Fruit fly (Drosophila melanogaster) whole organism, embryonic: ENCODE data around the gene AlaRS.
A peak's percentile ranks its signal among the peaks of the same experiment; 100 is the strongest.

ENCODE experiments used
- Atf6 ChIP-seq: fragments of 200-800 bp; sonication (Bioruptor generic); IDR thresholded peaks from 2 replicates; pipeline ENCODE4 v1.3.6; 2022; ENCODE audit warnings: missing biosample characterization, missing genetic modification characterization
- B-H1 ChIP-seq: fragments of 200-800 bp; sonication (Bioruptor generic); IDR thresholded peaks from 3 replicates; pipeline ENCODE4 v1.3.6; 2022; ENCODE audit warnings: missing biosample characterization, missing genetic modification characterization
- CG10267 ChIP-seq: fragments of 200-800 bp; sonication (Bioruptor generic); optimal IDR thresholded peaks from 2 replicates; lab custom pipeline; 2018; ENCODE audit warnings: missing biosample characterization, mild to moderate bottlenecking, missing genetic modification characterization, moderate library complexity
- CG10366 ChIP-seq: fragments of 200-800 bp; sonication (Bioruptor generic); IDR thresholded peaks from 2 replicates; pipeline ENCODE4 v1.3.6; 2022; ENCODE audit warnings: missing biosample characterization, missing genetic modification characterization
- CG10565 ChIP-seq: fragments of 200-800 bp; sonication (Bioruptor generic); optimal IDR thresholded peaks from 3 replicates; lab custom pipeline; 2016; ENCODE audit warnings: missing biosample characterization, mild to moderate bottlenecking, missing genetic modification characterization
- CG10654 ChIP-seq: fragments of 200-800 bp; sonication (Bioruptor generic); optimal IDR thresholded peaks from 2 replicates; lab custom pipeline; 2016; ENCODE audit warnings: missing biosample characterization, missing genetic modification characterization
- CG15696 ChIP-seq: fragments of 200-800 bp; sonication (Bioruptor generic); optimal IDR thresholded peaks from 2 replicates; lab custom pipeline; 2019; ENCODE audit warnings: missing biosample characterization, mild to moderate bottlenecking, missing genetic modification characterization, moderate library complexity
- CG16813 ChIP-seq: fragments of 200-800 bp; sonication (Bioruptor generic); IDR thresholded peaks from 3 replicates; pipeline ENCODE4 v1.3.6; 2022; ENCODE audit warnings: missing biosample characterization, missing genetic modification characterization; ENCODE audit not compliant: partially characterized antibody
- CG17385 ChIP-seq: fragments of 200-800 bp; sonication (Bioruptor generic); optimal IDR thresholded peaks from 3 replicates; lab custom pipeline; 2018; ENCODE audit warnings: missing biosample characterization, mild to moderate bottlenecking, missing genetic modification characterization
- CG18619 ChIP-seq: fragments of 200-800 bp; sonication (Bioruptor generic); optimal IDR thresholded peaks from 3 replicates; lab custom pipeline; 2017; ENCODE audit warnings: missing biosample characterization, mild to moderate bottlenecking, missing genetic modification characterization
- CG18764 ChIP-seq: fragments of 200-800 bp; sonication (Bioruptor generic); optimal IDR thresholded peaks from 3 replicates; lab custom pipeline; 2016; ENCODE audit warnings: missing biosample characterization, missing genetic modification characterization
- CG3847 ChIP-seq: fragments of 200-800 bp; sonication (Bioruptor generic); IDR thresholded peaks from 2 replicates; pipeline ENCODE4 v1.3.6; 2022; ENCODE audit warnings: missing biosample characterization, missing genetic modification characterization
- CG4424 ChIP-seq: fragments of 200-800 bp; sonication (Bioruptor generic); optimal IDR thresholded peaks from 3 replicates; lab custom pipeline; 2016; ENCODE audit warnings: missing biosample characterization, missing genetic modification characterization
- CG6654 ChIP-seq: fragments of 200-800 bp; sonication (Bioruptor generic); optimal IDR thresholded peaks from 2 replicates; lab custom pipeline; 2017; ENCODE audit warnings: missing biosample characterization, mild to moderate bottlenecking, missing genetic modification characterization
- CG7372 ChIP-seq: fragments of 200-800 bp; sonication (Bioruptor generic); IDR thresholded peaks from 2 replicates; pipeline ENCODE4 v1.3.6; 2022; ENCODE audit warnings: missing biosample characterization, missing genetic modification characterization
- CG8359 ChIP-seq: fragments of 200-800 bp; sonication (Bioruptor generic); optimal IDR thresholded peaks from 2 replicates; lab custom pipeline; 2017; ENCODE audit warnings: missing biosample characterization, mild to moderate bottlenecking, missing genetic modification characterization, borderline replicate concordance
- CTCF ChIP-seq: fragments of 200-800 bp; sonication (Bioruptor generic); optimal IDR thresholded peaks from 2 replicates; lab custom pipeline; 2017; ENCODE audit warnings: missing biosample characterization, mild to moderate bottlenecking, missing genetic modification characterization, moderate library complexity
- CoRest ChIP-seq: fragments of 200-800 bp; sonication (Bioruptor generic); optimal IDR thresholded peaks from 3 replicates; lab custom pipeline; 2018; ENCODE audit warnings: missing biosample characterization, mild to moderate bottlenecking, missing genetic modification characterization, moderate library complexity
- Drgx ChIP-seq: fragments of 200-800 bp; sonication (Bioruptor generic); IDR thresholded peaks from 2 replicates; pipeline ENCODE4 v1.3.6; 2022; ENCODE audit warnings: missing biosample characterization, missing genetic modification characterization
- Eip74EF ChIP-seq, 2 experiments: fragments of 200-800 bp in 1 of 2; fragments of >200 bp in 1 of 2; sonication (Bioruptor generic) in 1 of 2; optimal IDR thresholded peaks; 2 replicates each; lab custom pipeline; 2017 to 2019; ENCODE audit warnings: missing biosample characterization in 2 of 2, missing genetic modification characterization in 2 of 2, mild to moderate bottlenecking in 1 of 2, moderate library complexity in 1 of 2
- Fer3 ChIP-seq: fragments of 200-800 bp; sonication (Bioruptor generic); optimal IDR thresholded peaks from 2 replicates; lab custom pipeline; 2018; ENCODE audit warnings: missing biosample characterization, mild to moderate bottlenecking, missing genetic modification characterization, moderate library complexity
- HLHmδ ChIP-seq: fragments of 200-800 bp; sonication (Bioruptor generic); optimal IDR thresholded peaks from 2 replicates; lab custom pipeline; 2018; ENCODE audit warnings: missing biosample characterization, mild to moderate bottlenecking, missing genetic modification characterization, moderate library complexity
- Med ChIP-seq: fragments of 200-800 bp; sonication (Bioruptor generic); peaks from one replicate; lab custom pipeline; 2016; ENCODE audit warnings: missing biosample characterization, missing genetic modification characterization, mild to moderate bottlenecking, inconsistent platforms, moderate library complexity
- Meics ChIP-seq: fragments of 200-800 bp; sonication (Bioruptor generic); optimal IDR thresholded peaks from 2 replicates; lab custom pipeline; 2017; ENCODE audit warnings: missing biosample characterization, mild to moderate bottlenecking, missing genetic modification characterization
- Opbp ChIP-seq: fragments of 200-800 bp; sonication (Bioruptor generic); IDR thresholded peaks from 3 replicates; pipeline ENCODE4 v1.3.6; 2022; ENCODE audit warnings: missing biosample characterization, missing genetic modification characterization; ENCODE audit not compliant: partially characterized antibody
- Optix ChIP-seq: fragments of 200-800 bp; sonication (Bioruptor generic); IDR thresholded peaks from 3 replicates; pipeline ENCODE4 v1.3.6; 2022; ENCODE audit warnings: missing biosample characterization, missing genetic modification characterization
- Sox102F ChIP-seq: fragments of 200-800 bp; sonication (Bioruptor generic); optimal IDR thresholded peaks from 2 replicates; lab custom pipeline; 2018; ENCODE audit warnings: missing biosample characterization, mild to moderate bottlenecking, missing genetic modification characterization, moderate library complexity
- aop ChIP-seq: fragments of 200-800 bp; sonication (Bioruptor generic); IDR thresholded peaks from 2 replicates; pipeline ENCODE4 v1.3.6; 2022; ENCODE audit warnings: missing biosample characterization, missing genetic modification characterization
- ara ChIP-seq: fragments of 200-800 bp; sonication (Bioruptor generic); IDR thresholded peaks from 2 replicates; pipeline ENCODE4 v1.3.6; 2022; ENCODE audit warnings: missing biosample characterization, missing genetic modification characterization
- caup ChIP-seq: fragments of 200-800 bp; sonication (Bioruptor generic); optimal IDR thresholded peaks from 3 replicates; lab custom pipeline; 2017; ENCODE audit warnings: missing biosample characterization, mild to moderate bottlenecking, missing genetic modification characterization, moderate library complexity; ENCODE audit not compliant: severe bottlenecking
- chinmo ChIP-seq: fragments of 200-800 bp; sonication (Bioruptor generic); IDR thresholded peaks from 4 replicates; pipeline ENCODE4 v1.3.6; 2022; ENCODE audit warnings: missing biosample characterization, missing genetic modification characterization; ENCODE audit not compliant: partially characterized antibody
- fd3F ChIP-seq: fragments of 200-800 bp; sonication (Bioruptor generic); optimal IDR thresholded peaks from 2 replicates; lab custom pipeline; 2018; ENCODE audit warnings: missing biosample characterization, mild to moderate bottlenecking, missing genetic modification characterization, moderate library complexity
- fd96Cb ChIP-seq: fragments of 200-800 bp; sonication (Bioruptor generic); optimal IDR thresholded peaks from 2 replicates; lab custom pipeline; 2018; ENCODE audit warnings: missing biosample characterization, mild to moderate bottlenecking, missing genetic modification characterization, moderate library complexity
- grn ChIP-seq: fragments of 200-800 bp; sonication (Bioruptor generic); optimal IDR thresholded peaks from 3 replicates; lab custom pipeline; 2017; ENCODE audit warnings: missing biosample characterization, missing genetic modification characterization
- jumu ChIP-seq: fragments of 200-800 bp; sonication (Bioruptor generic); optimal IDR thresholded peaks from 3 replicates; lab custom pipeline; 2016; ENCODE audit warnings: missing biosample characterization, missing genetic modification characterization
- kay ChIP-seq: fragments of 200-800 bp; sonication (Bioruptor generic); optimal IDR thresholded peaks from 2 replicates; lab custom pipeline; 2016; ENCODE audit warnings: missing biosample characterization, missing genetic modification characterization
- knrl ChIP-seq: fragments of 200-800 bp; sonication (Bioruptor generic); IDR thresholded peaks from 3 replicates; pipeline ENCODE4 v1.3.6; 2022; ENCODE audit warnings: missing biosample characterization, missing genetic modification characterization; ENCODE audit not compliant: partially characterized antibody
- lov ChIP-seq, 2 experiments: fragments of 200-800 bp in 1 of 2; fragments of >200 bp in 1 of 2; sonication (Bioruptor generic) in 1 of 2; IDR thresholded peaks in 1 of 2; optimal IDR thresholded peaks in 1 of 2; 2 replicates in 1 of 2; 3 replicates in 1 of 2; pipeline versions ENCODE4 v1.3.6 to Lab custom; 2017 to 2022; ENCODE audit warnings: missing biosample characterization in 1 of 2, missing genetic modification characterization in 1 of 2
- nerfin-1 ChIP-seq: fragments of 200-800 bp; sonication (Bioruptor generic); optimal IDR thresholded peaks from 3 replicates; lab custom pipeline; 2019; ENCODE audit warnings: missing biosample characterization, mild to moderate bottlenecking, missing genetic modification characterization, moderate library complexity
- org-1 ChIP-seq: fragments of 200-800 bp; sonication (Bioruptor generic); optimal IDR thresholded peaks from 2 replicates; lab custom pipeline; 2017; ENCODE audit warnings: missing biosample characterization, missing genetic modification characterization
- phol ChIP-seq: fragments of 200-800 bp; sonication (Bioruptor generic); optimal IDR thresholded peaks from 3 replicates; lab custom pipeline; 2018; ENCODE audit warnings: missing biosample characterization, mild to moderate bottlenecking, missing genetic modification characterization, moderate library complexity
- prd ChIP-seq, 3 experiments: fragments of >200 bp in 2 of 3; fragments of 200-800 bp in 1 of 3; sonication (Bioruptor generic) in 1 of 3; optimal IDR thresholded peaks in 2 of 3; IDR thresholded peaks in 1 of 3; 2 replicates in 2 of 3; 3 replicates in 1 of 3; pipeline versions ENCODE4 v1.3.6 to Lab custom; 2017 to 2022; ENCODE audit warnings: missing biosample characterization in 1 of 3, missing genetic modification characterization in 1 of 3
- ranshi ChIP-seq: fragments of 200-800 bp; sonication (Bioruptor generic); IDR thresholded peaks from 2 replicates; pipeline ENCODE4 v1.3.6; 2022; ENCODE audit warnings: missing biosample characterization, missing genetic modification characterization
- repo ChIP-seq: fragments of 200-800 bp; sonication (Bioruptor generic); optimal IDR thresholded peaks from 2 replicates; lab custom pipeline; 2016; ENCODE audit warnings: missing biosample characterization, missing genetic modification characterization
- sd ChIP-seq: fragments of 200-800 bp; sonication (Bioruptor generic); optimal IDR thresholded peaks from 3 replicates; lab custom pipeline; 2018; ENCODE audit warnings: missing biosample characterization, mild to moderate bottlenecking, missing genetic modification characterization, moderate library complexity
- slou ChIP-seq: fragments of 200-800 bp; sonication (Bioruptor generic); optimal IDR thresholded peaks from 3 replicates; lab custom pipeline; 2016; ENCODE audit warnings: missing biosample characterization, missing genetic modification characterization
- z ChIP-seq: fragments of 200-800 bp; sonication (Bioruptor generic); IDR thresholded peaks from 3 replicates; pipeline ENCODE4 v1.3.6; 2022; ENCODE audit warnings: missing biosample characterization, missing genetic modification characterization
- zen ChIP-seq: fragments of 200-800 bp; sonication (Bioruptor generic); optimal IDR thresholded peaks from 3 replicates; lab custom pipeline; 2018; ENCODE audit warnings: missing biosample characterization, mild to moderate bottlenecking, missing genetic modification characterization, moderate library complexity
- zf30C ChIP-seq: fragments of 200-800 bp; sonication (Bioruptor generic); optimal IDR thresholded peaks from 3 replicates; lab custom pipeline; 2018; ENCODE audit warnings: missing biosample characterization, mild to moderate bottlenecking, missing genetic modification characterization

AlaRS gene

dm6 chr2L:8334705-8335104 is 46.9 kb downstream of the AlaRS start (continued):
- TF ChIP-seq CG18619 (GFP tag; lab: Kevin White, UChicago) (no peak), CG4424 (GFP tag; lab: Kevin White, UChicago) (no peak), sd (no peak), HLHmδ (GFP tag; lab: Kevin White, UChicago) (no peak), kay (GFP tag; lab: Kevin White, UChicago) (no peak), phol (tag; lab: Kevin White, UChicago) (no peak), Fer3 (tag; lab: Kevin White, UChicago) (no peak), CG10654 (no peak), repo (GFP tag; lab: Kevin White, UChicago) (peak; percentile 8), CG10267 (tag; lab: Kevin White, UChicago) (no peak), nerfin-1 (tag; lab: Kevin White, UChicago) (no peak), CoRest (tag; lab: Kevin White, UChicago) (peak; percentile 11), ara (GFP tag; lab: Robert Waterston, UW) (peak; percentile 14; the same call in 1 of the 2 replicates), Med (GFP tag; lab: Kevin White, UChicago) (peak; percentile 70), Opbp (GFP tag; lab: Robert Waterston, UW) (no peak), CG10366 (GFP tag; lab: Robert Waterston, UW) (peak; percentile 20; the same call in 1 of the 2 replicates), chinmo (GFP tag; lab: Robert Waterston, UW) (0 out of 4 replicates have a peak, but pooled peaks have one; percentile 68), CG3847 (GFP tag; lab: Robert Waterston, UW) (no peak), CG6654 (no peak), fd96Cb (tag; lab: Kevin White, UChicago) (no peak), CG7372 (GFP tag; lab: Robert Waterston, UW) (peak; percentile 99), jumu (GFP tag; lab: Kevin White, UChicago) (no peak), aop (GFP tag; lab: Robert Waterston, UW) (no peak), CG17385 (GFP tag; lab: Kevin White, UChicago) (no peak), CG15696 (tag; lab: Kevin White, UChicago) (no peak), zf30C (GFP tag; lab: Kevin White, UChicago) (no peak), CTCF (GFP tag; lab: Kevin White, UChicago) (no peak), z (no peak), knrl (no peak; the same call in 2 of the 3 replicates), Atf6 (GFP tag; lab: Robert Waterston, UW) (0 out of 2 replicates have a peak, but pooled peaks have one; percentile 8), Optix (0 out of 3 replicates have a peak, but pooled peaks have one; percentile 24), CG16813 (GFP tag; lab: Robert Waterston, UW) (no peak), ranshi (GFP tag; lab: Robert Waterston, UW) (no peak), CG18764 (GFP tag; lab: Kevin White, UChicago) (no peak), Drgx (GFP tag; lab: Robert Waterston, UW) (0 out of 2 replicates have a peak, but pooled peaks have one; percentile 38), org-1 (GFP tag; lab: Kevin White, UChicago) (no peak), B-H1 (GFP tag; lab: Robert Waterston, UW) (no peak), CG10565 (GFP tag; lab: Kevin White, UChicago) (no peak), Sox102F (GFP tag; lab: Kevin White, UChicago) (no peak), slou (GFP tag; lab: Kevin White, UChicago) (no peak), Eip74EF (GFP tag; optimal IDR thresholded peaks at IDR 0.05; lab: Kevin White, UChicago) (no peak), grn (no peak), caup (no peak), CG8359 (no peak), fd3F (GFP tag; lab: Kevin White, UChicago) (no peak), zen (tag; lab: Kevin White, UChicago) (no peak), Meics (GFP tag; lab: Kevin White, UChicago) (no peak), lov (optimal IDR thresholded peaks at IDR 0.05; lab: Kevin White, UChicago) (no peak), lov (GFP tag; IDR thresholded peaks at IDR 0.05; lab: Robert Waterston, UW) (peak; percentile 66; the same call in 1 of the 3 replicates), prd (optimal IDR thresholded peaks at IDR 0.05; lab: Kevin White, UChicago) (no peak), prd (GFP tag; IDR thresholded peaks at IDR 0.05; lab: Robert Waterston, UW) (0 out of 3 replicates have a peak, but pooled peaks have one; percentile 36)
